Worm (Caenorhabditis elegans) whole organism, L4/young adult: ENCODE data around the gene set-2.

Experiments
- W03F9.2 ChIP-seq: fragments of 150-350 bp; optimal IDR thresholded peaks from 2 replicates; lab custom pipeline; 2014; ENCODE audit warnings: missing biosample characterization, missing genetic modification characterization
- dao-5 ChIP-seq: sonication (generic microtip); optimal IDR thresholded peaks from 2 replicates; lab custom pipeline; 2016; ENCODE audit warnings: missing genotype, missing genetic modification characterization, moderate library complexity, missing compliant biosample characterization
- him-1 ChIP-seq: sonication (generic microtip); optimal IDR thresholded peaks from 2 replicates; lab custom pipeline; 2016; ENCODE audit warnings: missing genotype, missing genetic modification reagents, missing genetic modification characterization, missing compliant biosample characterization

The set-2 gene

ce11 chrIII:4881955-4882354, 48.0 kb downstream of the set-2 start:
- TF ChIP-seq dao-5 (tag; lab: Kevin White, UChicago), result no peak
- TF ChIP-seq W03F9.2 (tag; lab: Kevin White, UChicago), result no peak
- TF ChIP-seq him-1, result no peak

DNA sequence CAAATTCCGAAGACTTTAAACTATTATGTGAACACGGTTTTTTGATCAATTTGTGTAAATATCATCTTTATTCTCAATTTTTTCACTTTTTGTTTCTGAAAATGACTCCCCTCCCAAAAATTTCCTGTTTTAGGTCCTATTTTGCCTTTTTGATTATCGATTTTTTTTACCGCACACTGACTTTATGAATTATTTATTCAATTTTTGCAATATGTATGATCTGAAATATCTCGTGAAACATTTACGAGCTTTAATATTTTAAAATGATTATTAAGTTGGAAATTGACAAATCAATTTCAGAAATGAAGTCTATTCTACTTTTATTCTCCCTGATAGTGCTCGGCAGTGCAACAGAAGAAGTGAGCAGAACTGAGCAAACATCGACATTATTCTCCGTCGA, 50.6 kb downstream of the set-2 start, which contains the start of gene C35D10.1:
C35D10.1 (plus strand) TSS at position 301 of the 400 bp plus-strand sequence.
- TF ChIP-seq dao-5 (tag; lab: Kevin White, UChicago) (no peak), him-1 (no peak), W03F9.2 (tag; lab: Kevin White, UChicago) (no peak)

ce11 chrIII:4878281-4878680, 51.7 kb downstream of the set-2 start, which contains the start of the genes tost-1 and arx-6:
tost-1 (minus strand) TSS chrIII:4878311.
arx-6 (plus strand) TSS chrIII:4878658.
- TF ChIP-seq him-1 (no peak), dao-5 (tag; lab: Kevin White, UChicago) (no peak), W03F9.2 (tag; lab: Kevin White, UChicago) (no peak)

DNA sequence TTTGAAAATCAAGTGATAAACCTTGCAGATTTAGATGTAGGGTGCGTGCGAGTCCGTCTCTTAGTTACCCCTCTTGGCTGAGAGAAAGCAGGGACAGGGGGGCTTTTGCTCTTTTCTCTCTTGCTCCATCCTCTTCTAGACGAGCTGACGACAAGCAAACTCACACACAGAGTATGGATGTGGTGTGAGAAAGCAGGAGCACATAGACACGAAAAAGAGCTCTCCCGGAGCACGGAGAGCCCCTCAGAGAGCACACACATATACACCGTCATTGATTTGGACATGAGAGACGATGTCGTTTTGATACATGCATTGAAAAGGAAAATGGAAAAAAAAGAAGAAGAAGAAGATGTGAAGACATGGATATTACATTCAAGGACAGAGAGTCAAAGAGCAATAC, 54.3 kb downstream of the set-2 start:
- TF ChIP-seq W03F9.2 (tag; lab: Kevin White, UChicago) (no peak), dao-5 (tag; lab: Kevin White, UChicago) (no peak), him-1 (no peak)

DNA sequence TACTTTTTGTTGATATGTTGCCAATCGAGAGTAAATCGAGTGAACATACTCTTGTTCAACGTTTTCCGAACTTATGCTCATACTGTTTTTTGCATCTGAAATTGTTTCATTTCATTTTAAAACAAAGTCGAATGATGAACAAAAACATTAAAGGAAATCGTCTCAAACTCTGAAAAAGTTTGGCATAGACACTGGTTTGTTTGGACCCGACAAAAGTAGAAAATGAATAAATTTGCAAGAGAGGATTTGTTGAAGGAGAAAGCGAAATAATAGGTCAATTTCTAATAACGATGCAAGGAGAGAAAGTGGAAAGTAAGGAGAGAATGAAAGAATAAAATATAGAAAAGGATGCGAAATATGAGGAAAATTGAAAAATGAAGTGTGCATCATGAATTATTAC, 55.3 kb downstream of the set-2 start, which contains the start of gene C35D10.12:
C35D10.12 (minus strand) TSS at position 101 of the 400 bp plus-strand sequence.
- TF ChIP-seq W03F9.2 (tag; lab: Kevin White, UChicago) (no peak), him-1 (no peak), dao-5 (tag; lab: Kevin White, UChicago) (no peak)

ce11 chrIII:4873395-4873794, 56.6 kb downstream of the set-2 start:
- TF ChIP-seq W03F9.2 (tag; lab: Kevin White, UChicago) (no peak), dao-5 (tag; lab: Kevin White, UChicago) (no peak), him-1 (no peak)
